Worm (Caenorhabditis elegans) whole organism, L1 larva: ENCODE data around the gene K09D9.1.

Source experiments
- C16A3.4 ChIP-seq: fragments of 150-350 bp; optimal IDR thresholded peaks from 2 replicates; lab custom pipeline; 2014; ENCODE audit warnings: missing biosample characterization, missing genetic modification characterization
- dpl-1 ChIP-seq, 3 experiments: fragments of 150-350 bp in 2 of 3; sonication (generic microtip) in 1 of 3; optimal IDR thresholded peaks; 2 replicates each; lab custom pipeline; 2014 to 2017; ENCODE audit warnings: missing biosample characterization in 3 of 3, missing genetic modification characterization in 3 of 3, missing genetic modification reagents in 3 of 3
- nhr-12 ChIP-seq: sonication (generic microtip); optimal IDR thresholded peaks from 2 replicates; lab custom pipeline; 2017; ENCODE audit warnings: missing biosample characterization, missing genetic modification characterization
- nhr-237 ChIP-seq: fragments of 150-350 bp; optimal IDR thresholded peaks from 2 replicates; lab custom pipeline; 2014; ENCODE audit warnings: missing biosample characterization, missing genetic modification characterization
- nhr-76 ChIP-seq: sonication (generic microtip); optimal IDR thresholded peaks from 2 replicates; lab custom pipeline; 2017; ENCODE audit warnings: missing biosample characterization, missing genetic modification characterization
- snpc-4 ChIP-seq: fragments of 150-350 bp; optimal IDR thresholded peaks from 2 replicates; lab custom pipeline; 2014; ENCODE audit warnings: missing biosample characterization, missing genetic modification characterization
- ztf-11 ChIP-seq, 2 experiments: sonication (generic microtip); optimal IDR thresholded peaks; 2 replicates each; lab custom pipeline; 2016 to 2017; ENCODE audit warnings: missing genetic modification characterization in 2 of 2, missing biosample characterization in 1 of 2, missing compliant biosample characterization in 1 of 2

DNA sequence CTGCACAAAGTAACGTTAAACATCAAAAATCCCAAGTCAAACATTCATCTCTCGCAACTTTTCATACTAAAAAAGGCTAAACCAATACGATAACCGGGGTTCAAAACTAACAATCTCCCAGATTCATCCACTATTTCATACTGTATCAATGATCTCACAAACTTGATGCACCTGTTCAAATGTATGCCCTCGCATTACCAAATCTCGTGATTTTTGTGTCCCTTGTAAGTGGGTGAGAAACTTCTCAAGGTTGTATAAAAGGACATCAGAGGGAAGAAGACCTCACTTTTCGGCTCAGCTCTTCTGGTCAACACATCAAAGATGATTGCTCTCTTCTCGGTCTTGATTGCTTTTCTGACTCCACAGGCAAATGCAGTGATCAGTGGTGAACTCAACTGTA lies 18.8 kb downstream of the K09D9.1 start, which contains the start of gene phat-3:
- TF ChIP-seq nhr-76 (tag; lab: Kevin White, UChicago) (no peak), nhr-12 (tag; lab: Kevin White, UChicago) (no peak), C16A3.4 (tag; lab: Kevin White, UChicago) (no peak), dpl-1 (GFP tag; optimal IDR thresholded peaks at IDR 0.05; lab: Kevin White, UChicago) (no peak), ztf-11 (tag; optimal IDR thresholded peaks at IDR 0.05; lab: Kevin White, UChicago) (no peak), nhr-237 (tag; lab: Kevin White, UChicago) (no peak), snpc-4 (tag; lab: Kevin White, UChicago) (no peak)
